Fruit fly (Drosophila melanogaster) whole organism, wandering third instar larva: ENCODE measurements around the gene CG10338.

Experiments used
- CrebA ChIP-seq: fragments of 200-800 bp; sonication (Bioruptor generic); optimal IDR thresholded peaks from 2 replicates; lab custom pipeline; 2016; ENCODE audit warnings: missing biosample characterization, mild to moderate bottlenecking, missing genetic modification characterization, borderline replicate concordance
- Dfd ChIP-seq: fragments of >200 bp; optimal IDR thresholded peaks from 2 replicates; lab custom pipeline; 2017; ENCODE audit warnings: missing biosample characterization, missing genetic modification characterization
- dl ChIP-seq, 2 experiments: fragments of 175-275, 200-275 bp in 1 of 2; fragments of 200-275 bp in 1 of 2; sonication (Bioruptor generic); optimal IDR thresholded peaks; lab custom pipeline; 2018; ENCODE audit warnings: mild to moderate bottlenecking in 2 of 2, missing biosample characterization in 2 of 2, missing genetic modification characterization in 2 of 2, moderate library complexity in 2 of 2; ENCODE audit not compliant: partially characterized antibody in 2 of 2, insufficient read depth in 1 of 2
- ey ChIP-seq: fragments of 200-800 bp; sonication (Bioruptor generic); optimal IDR thresholded peaks from 2 replicates; lab custom pipeline; 2016; ENCODE audit warnings: missing biosample characterization, missing genetic modification characterization
- fru ChIP-seq: fragments of 200-800 bp; sonication (Bioruptor generic); optimal IDR thresholded peaks from 3 replicates; lab custom pipeline; 2016; ENCODE audit warnings: missing biosample characterization, mild to moderate bottlenecking, missing genetic modification characterization
- jim ChIP-seq: fragments of 175-275, 200-325 bp; sonication (Bioruptor generic); optimal IDR thresholded peaks from 2 replicates; lab custom pipeline; 2016; ENCODE audit warnings: missing biosample characterization, mild to moderate bottlenecking, missing genetic modification characterization
- pan ChIP-seq: fragments of >200 bp; optimal IDR thresholded peaks from 2 replicates; lab custom pipeline; 2017
- psq ChIP-seq: fragments of 200-800 bp; sonication (Bioruptor generic); optimal IDR thresholded peaks from 3 replicates; lab custom pipeline; 2017; ENCODE audit warnings: missing biosample characterization, mild to moderate bottlenecking, missing genetic modification characterization, moderate library complexity

DNA sequence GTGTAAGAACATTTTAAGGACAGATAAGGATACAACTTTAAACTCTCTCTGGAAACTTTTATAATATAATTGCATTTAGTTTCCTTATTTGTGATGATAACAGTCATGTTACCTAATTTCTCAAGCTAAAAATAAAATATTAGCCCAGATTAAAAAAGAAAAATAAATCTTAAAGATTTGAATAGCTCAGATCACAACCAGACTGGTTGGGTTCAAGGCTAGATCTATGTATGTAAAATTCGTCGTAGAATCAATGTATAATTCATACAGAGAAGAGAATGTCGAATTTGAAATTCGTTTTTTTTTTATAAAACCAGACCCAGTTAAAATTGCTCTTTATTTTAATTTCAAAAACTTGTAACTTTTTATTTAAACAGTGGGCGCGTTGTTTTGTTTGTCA lies 18.6 kb downstream of the CG10338 start:
- TF ChIP-seq psq (GFP tag; lab: Kevin White, UChicago), result no peak
- no peak for TF ChIP-seq dl (GFP tag; optimal IDR thresholded peaks at IDR 0.05; lab: Kevin White, UChicago; ENCODE audit: insufficient read depth in 1 of 2, partially characterized antibody in 2 of 2)
- TF ChIP-seq ey, result no peak
- no peak for TF ChIP-seq jim (GFP tag; lab: Kevin White, UChicago)
- no peak for TF ChIP-seq CrebA (GFP tag; lab: Kevin White, UChicago)
- TF ChIP-seq Dfd (GFP tag; lab: Kevin White, UChicago), result no peak
- TF ChIP-seq pan (lab: Kevin White, UChicago), result no peak
- TF ChIP-seq fru (GFP tag; lab: Kevin White, UChicago), result no peak
